Worm (Caenorhabditis elegans) whole organism, midembryonic: ENCODE results near the gene F22H10.11.
A peak's percentile ranks its signal among the peaks of the same experiment; 100 is the strongest.

Experiments
- T22C8.4 ChIP-seq: fragments of 200-800 bp; sonication (Bioruptor generic); IDR thresholded peaks from 2 replicates; pipeline ENCODE4 v1.3.6; 2022; ENCODE audit warnings: missing genetic modification characterization, missing compliant biosample characterization
- cog-1 ChIP-seq: sonication (generic microtip); optimal IDR thresholded peaks from 2 replicates; lab custom pipeline; 2016; ENCODE audit warnings: missing genetic modification characterization, missing compliant biosample characterization
- flt-1 ChIP-seq: fragments of 200-800 bp; sonication (Bioruptor generic); IDR thresholded peaks from 2 replicates; pipeline ENCODE4 v1.3.6; 2022; ENCODE audit warnings: missing genetic modification characterization, missing compliant biosample characterization
- klf-2 ChIP-seq: fragments of 200-800 bp; sonication (Bioruptor generic); conservative IDR thresholded peaks from 2 replicates; pipeline ENCODE4 v1.3.6; 2022; ENCODE audit warnings: missing genetic modification reagents, missing genetic modification characterization, missing compliant biosample characterization
- med-1 ChIP-seq: sonication (generic microtip); optimal IDR thresholded peaks from 2 replicates; lab custom pipeline; 2017; ENCODE audit warnings: missing genetic modification characterization, mild to moderate bottlenecking, missing compliant biosample characterization, antibody characterized with exemption, missing genetic modification reagents; ENCODE audit not compliant: insufficient read depth
- ref-1 ChIP-seq: fragments of 200-800 bp; sonication (Bioruptor generic); conservative IDR thresholded peaks from 2 replicates; pipeline ENCODE4 v1.3.6; 2022; ENCODE audit warnings: missing genetic modification reagents, missing genetic modification characterization, missing compliant biosample characterization
- tab-1 ChIP-seq: fragments of 200-800 bp; sonication (Bioruptor generic); IDR thresholded peaks from 2 replicates; pipeline ENCODE4 v1.3.6; 2022; ENCODE audit warnings: missing genetic modification characterization, missing compliant biosample characterization
- ztf-23 ChIP-seq: fragments of 200-800 bp; sonication (Bioruptor generic); IDR thresholded peaks from 2 replicates; pipeline ENCODE4 v1.3.6; 2022; ENCODE audit warnings: missing genetic modification reagents, missing genetic modification characterization, missing compliant biosample characterization
- ztf-29 ChIP-seq: fragments of 200-800 bp; sonication (Bioruptor generic); IDR thresholded peaks from 2 replicates; pipeline ENCODE4 v1.3.6; 2022; ENCODE audit warnings: missing genetic modification reagents, missing genetic modification characterization, missing compliant biosample characterization

The F22H10.11 gene

DNA sequence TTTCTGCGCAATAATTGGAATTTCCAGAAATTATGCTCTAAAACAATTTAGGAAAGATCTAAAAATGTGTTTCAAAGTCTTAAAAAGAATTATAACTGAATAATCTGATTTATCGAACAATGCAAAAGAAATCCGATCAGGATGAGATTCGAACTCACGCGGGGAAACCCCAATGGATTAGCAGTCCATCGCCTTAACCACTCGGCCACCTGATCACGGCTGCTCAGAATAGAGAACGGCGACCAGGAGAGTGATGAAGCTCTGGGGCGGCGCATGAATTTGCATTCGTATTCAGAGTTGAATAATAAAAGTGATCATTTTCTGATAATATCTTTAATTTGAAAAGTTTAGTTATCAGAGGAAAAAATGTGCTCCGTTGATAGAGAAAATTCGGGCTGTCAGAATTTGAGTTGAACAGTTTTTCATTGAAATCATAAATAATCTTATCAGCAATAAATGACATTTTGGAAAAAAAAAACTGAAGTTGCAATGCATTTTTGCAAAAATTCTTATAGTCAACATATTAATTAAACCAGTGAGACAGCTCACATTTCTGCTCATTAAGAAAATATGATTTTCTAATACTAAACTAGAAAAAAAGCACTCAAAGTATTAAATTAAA lies 2.1 kb upstream of the F22H10.11 start:
- TF ChIP-seq med-1 (no peak), T22C8.4 (GFP tag; lab: Robert Waterston, UW) (no peak), ztf-29 (no peak), flt-1 (GFP tag; lab: Robert Waterston, UW) (no peak)

DNA sequence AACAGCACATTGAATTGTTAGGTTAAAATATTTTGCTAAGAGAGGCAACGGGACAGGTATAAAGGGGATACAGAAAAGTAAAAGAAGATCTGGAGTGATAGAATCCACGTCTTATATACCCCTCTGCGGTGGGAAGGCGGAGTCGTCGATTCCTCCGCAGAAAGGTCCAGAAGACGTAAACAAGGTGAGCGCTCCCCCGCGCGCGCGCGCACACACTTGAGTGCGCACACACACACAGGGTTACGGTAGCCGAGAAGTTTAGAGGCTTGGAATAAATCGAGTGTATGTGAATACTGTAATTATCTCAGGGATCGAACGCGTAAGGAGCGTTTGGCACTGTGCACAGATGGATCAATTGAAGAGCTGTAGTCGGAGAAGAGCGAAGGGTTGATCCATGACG lies 468 bp downstream of the F22H10.11 start:
- no peak for TF ChIP-seq cog-1 (tag; lab: Kevin White, UChicago)
- no peak for TF ChIP-seq ztf-23 (GFP tag; lab: Robert Waterston, UW)
- no peak for TF ChIP-seq med-1
- TF ChIP-seq tab-1 = no peak
- TF ChIP-seq ztf-29 = no peak
- TF ChIP-seq klf-2 (GFP tag; lab: Robert Waterston, UW) = no peak
- no peak for TF ChIP-seq flt-1 (GFP tag; lab: Robert Waterston, UW)

DNA sequence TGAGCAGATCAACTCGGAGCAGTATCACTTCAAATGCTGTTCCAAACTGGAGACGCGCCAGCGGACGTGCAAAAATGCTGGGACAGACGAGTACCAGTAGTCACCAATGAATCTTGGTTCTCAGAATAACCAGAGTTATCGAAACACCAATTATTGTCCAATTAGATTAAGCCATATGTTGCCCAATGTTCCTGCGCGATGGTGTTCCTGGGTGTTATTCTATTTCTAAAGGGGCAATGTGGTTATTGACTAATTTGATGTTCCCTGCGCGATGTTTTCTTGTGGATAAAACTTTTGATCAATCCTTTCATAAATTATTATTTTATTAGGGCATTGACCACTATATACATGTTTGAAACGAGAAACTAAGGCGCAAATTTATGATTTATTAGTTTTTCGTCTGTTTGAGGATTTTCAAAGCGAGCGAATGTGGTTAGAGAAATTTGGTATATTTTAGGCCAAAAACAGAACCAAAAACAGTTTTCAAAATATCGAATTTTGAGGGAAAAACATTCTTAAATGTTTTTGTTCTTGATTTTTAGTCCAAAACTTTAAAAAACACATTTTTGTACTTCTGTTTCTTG lies 5.8 kb downstream of the F22H10.11 start:
- TF ChIP-seq ref-1 (GFP tag; lab: Robert Waterston, UW) (peak; percentile 47; the same call in 1 of the 2 replicates), klf-2 (GFP tag; lab: Robert Waterston, UW) (peak; percentile 75), ztf-23 (GFP tag; lab: Robert Waterston, UW) (peak; percentile 75; the same call in 1 of the 2 replicates), T22C8.4 (GFP tag; lab: Robert Waterston, UW) (peak; percentile 98), med-1 (no peak), tab-1 (peak; percentile 33; the same call in 1 of the 2 replicates), flt-1 (GFP tag; lab: Robert Waterston, UW) (peak; percentile 89), ztf-29 (peak; percentile 57; the same call in 1 of the 2 replicates), cog-1 (tag; lab: Kevin White, UChicago) (peak; percentile 95)

DNA sequence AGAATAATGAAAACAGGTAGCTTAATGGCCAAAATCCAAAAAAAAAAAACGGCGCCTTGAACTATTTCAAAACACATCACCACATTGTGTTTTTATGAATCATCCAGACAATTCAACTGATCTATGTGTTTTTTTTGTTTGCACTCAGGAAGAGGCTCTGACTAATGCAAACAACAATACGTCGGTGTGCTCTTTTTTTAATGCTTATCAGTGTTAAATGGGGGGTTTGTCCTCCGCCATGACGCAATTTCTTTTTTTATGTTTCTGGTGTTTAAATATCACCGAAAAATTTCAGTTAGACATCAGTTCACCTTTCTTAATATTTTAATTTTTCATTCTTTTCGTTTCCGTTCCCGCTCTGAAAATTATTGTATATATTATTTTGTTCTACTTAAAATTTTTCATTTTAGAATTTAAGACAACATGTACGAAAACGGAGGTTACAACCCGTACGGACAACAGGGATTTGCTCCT lies 8.7 kb downstream of the F22H10.11 start, which contains the start of gene F22H10.2:
Gene F22H10.2, plus strand, starts transcription at position 424 of the 474 bp plus-strand sequence.
- TF ChIP-seq T22C8.4 (GFP tag; lab: Robert Waterston, UW) (no peak), tab-1 (no peak), cog-1 (tag; lab: Kevin White, UChicago) (no peak)

DNA sequence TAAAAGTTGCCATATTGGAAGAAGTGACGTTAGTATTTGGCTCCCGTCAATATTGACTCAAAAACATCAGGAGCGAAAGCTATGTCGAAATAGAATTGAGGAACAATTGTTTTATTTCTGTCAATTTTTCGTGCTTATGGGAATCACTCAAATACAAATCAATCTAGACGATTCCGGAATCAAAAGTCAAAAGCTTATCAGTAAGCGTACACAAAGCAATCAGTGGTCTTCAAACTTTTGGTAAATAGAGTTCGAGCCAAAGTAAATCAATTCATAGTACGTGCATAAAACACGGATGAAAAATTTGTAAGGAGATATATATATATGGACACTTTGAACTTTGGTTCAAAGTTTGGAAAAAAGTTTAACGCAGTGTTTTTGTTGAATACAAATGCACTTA lies 9.7 kb downstream of the F22H10.11 start:
- TF ChIP-seq ref-1 (GFP tag; lab: Robert Waterston, UW) = no peak

DNA sequence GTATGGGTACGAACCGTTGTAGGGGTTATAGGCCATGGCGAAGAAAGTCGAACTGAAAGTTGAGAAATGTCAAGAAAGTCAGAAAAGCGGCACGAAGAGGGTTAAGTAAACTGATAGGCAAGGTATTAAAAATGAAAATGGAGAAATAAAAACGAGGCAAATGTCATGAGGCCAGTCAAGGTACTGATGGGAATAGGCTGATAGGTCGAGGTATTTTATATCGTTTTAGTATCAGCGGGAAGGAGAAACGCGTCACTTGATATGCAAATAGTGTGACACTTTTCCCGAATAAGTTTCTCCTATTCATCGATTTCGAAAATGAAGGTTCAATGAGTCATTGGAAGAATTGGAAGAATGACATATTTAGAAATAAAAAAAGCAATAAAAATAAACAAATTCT lies 10.2 kb downstream of the F22H10.11 start, which contains the start of gene F22H10.3:
Gene F22H10.3, minus strand, starts transcription at position 36 of the 400 bp plus-strand sequence.
- no peak for TF ChIP-seq flt-1 (GFP tag; lab: Robert Waterston, UW)
- TF ChIP-seq klf-2 (GFP tag; lab: Robert Waterston, UW) = no peak
- no peak for TF ChIP-seq ztf-29
- no peak for TF ChIP-seq ztf-23 (GFP tag; lab: Robert Waterston, UW)
- no peak for TF ChIP-seq med-1

DNA sequence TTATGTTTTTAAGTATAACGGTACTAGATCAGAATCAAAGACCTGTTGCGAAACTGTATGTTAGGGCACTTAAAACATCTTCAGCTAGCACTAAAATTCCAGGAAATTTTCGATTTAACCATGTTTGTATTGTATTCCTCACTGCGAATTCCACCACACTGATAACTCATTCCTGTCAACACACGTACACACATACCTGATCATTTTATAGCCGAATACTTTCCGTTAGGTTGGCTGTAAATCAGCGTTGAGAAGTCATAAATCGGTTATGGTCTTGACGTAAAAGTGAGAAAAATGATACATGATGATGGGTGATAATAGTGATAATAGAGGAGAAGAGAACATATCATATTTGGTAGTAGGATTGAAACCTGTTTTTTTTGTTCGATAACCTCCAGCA lies 12.1 kb downstream of the F22H10.11 start:
- no peak for TF ChIP-seq klf-2 (GFP tag; lab: Robert Waterston, UW)
- TF ChIP-seq tab-1 = no peak
- TF ChIP-seq med-1 = no peak
- no peak for TF ChIP-seq ztf-23 (GFP tag; lab: Robert Waterston, UW)
- TF ChIP-seq flt-1 (GFP tag; lab: Robert Waterston, UW) = no peak

DNA sequence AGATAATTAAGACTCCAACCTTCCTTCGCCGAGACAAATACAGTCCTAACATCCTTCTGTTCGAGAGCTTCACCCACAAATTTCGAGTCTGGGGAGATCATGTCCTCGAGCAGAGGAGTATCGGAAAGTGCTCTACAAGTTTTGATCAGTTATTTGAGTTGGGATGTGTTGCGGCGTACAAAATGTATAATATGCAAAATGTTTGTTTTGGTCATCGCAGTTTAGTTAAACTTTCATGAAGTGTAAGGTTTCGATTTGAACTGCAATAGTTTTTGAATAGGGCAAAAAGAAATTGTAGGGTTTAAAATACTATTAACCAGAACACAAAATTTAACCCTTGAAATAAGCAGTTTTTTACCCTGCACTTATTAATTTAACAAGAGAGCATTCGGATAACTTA lies 13.2 kb downstream of the F22H10.11 start, which contains the start of gene tag-343:
Gene tag-343, minus strand, starts transcription at position 101 of the 400 bp plus-strand sequence.
- TF ChIP-seq klf-2 (GFP tag; lab: Robert Waterston, UW) (no peak), ref-1 (GFP tag; lab: Robert Waterston, UW) (no peak), ztf-29 (no peak), ztf-23 (GFP tag; lab: Robert Waterston, UW) (no peak), flt-1 (GFP tag; lab: Robert Waterston, UW) (no peak), T22C8.4 (GFP tag; lab: Robert Waterston, UW) (no peak)

DNA sequence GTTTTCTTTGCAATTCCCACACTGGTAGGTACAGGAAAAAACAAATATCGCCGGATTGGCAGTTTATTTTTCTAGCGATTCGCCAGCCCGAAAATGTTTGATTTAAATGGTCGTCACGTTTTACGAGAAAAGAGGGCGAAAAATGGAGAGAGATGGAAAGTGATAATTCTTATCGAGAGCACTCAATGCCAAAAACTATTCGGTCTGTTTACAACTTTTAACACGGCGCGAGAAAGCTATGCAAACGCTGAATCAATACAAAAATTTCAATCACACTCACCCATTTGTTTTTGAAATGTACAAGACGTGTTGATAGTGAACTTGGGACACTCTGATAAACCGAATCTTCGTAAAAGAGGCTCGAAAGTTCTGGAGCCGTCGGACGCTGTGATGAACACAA lies 15.2 kb downstream of the F22H10.11 start:
- no peak for TF ChIP-seq tab-1
- no peak for TF ChIP-seq cog-1 (tag; lab: Kevin White, UChicago)
- no peak for TF ChIP-seq ref-1 (GFP tag; lab: Robert Waterston, UW)
- no peak for TF ChIP-seq ztf-23 (GFP tag; lab: Robert Waterston, UW)
- no peak for TF ChIP-seq flt-1 (GFP tag; lab: Robert Waterston, UW)
- TF ChIP-seq klf-2 (GFP tag; lab: Robert Waterston, UW) = no peak
- no peak for TF ChIP-seq ztf-29
- TF ChIP-seq T22C8.4 (GFP tag; lab: Robert Waterston, UW) = no peak
- TF ChIP-seq med-1 = no peak

DNA sequence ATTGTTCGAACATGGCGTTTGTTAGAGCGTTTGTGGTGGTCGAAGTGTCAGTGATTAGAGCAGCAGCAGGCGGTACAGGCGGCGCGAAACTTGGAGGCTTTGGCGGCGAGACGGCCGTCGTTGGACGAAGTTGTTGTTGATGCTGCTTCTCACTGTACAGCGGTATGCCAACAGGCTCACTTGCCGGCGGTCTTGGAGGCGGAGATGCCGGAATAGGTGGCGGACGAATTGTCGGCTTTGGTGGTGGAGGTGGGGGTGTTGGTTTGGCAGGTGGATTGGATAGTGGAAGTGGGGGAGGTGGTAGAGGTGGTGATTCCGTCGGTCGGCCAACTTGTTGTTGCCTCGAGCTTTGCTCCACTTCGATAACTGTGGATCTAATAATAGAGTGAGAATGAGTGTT lies 16.6 kb downstream of the F22H10.11 start:
- TF ChIP-seq flt-1 (GFP tag; lab: Robert Waterston, UW) (peak; percentile 56; the same call in 1 of the 2 replicates), klf-2 (GFP tag; lab: Robert Waterston, UW) (no peak)

DNA sequence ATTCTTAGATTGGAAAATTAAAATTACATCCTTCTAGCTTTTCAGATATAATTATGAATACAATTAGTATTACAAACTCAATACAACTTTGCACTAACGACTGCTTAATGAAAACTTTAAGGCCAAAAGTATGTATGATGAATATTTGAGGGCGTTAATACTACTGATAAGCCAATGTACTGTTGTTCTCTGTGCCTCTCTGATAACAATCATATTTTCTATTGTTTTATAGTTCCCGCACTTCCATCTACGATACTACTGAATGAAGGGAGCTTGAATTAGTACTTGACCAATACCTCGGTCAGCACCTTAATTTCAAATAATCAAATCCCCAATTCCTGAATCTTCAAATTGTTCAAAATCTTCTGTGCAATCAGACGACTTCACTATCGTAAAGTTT lies 18.7 kb downstream of the F22H10.11 start:
- TF ChIP-seq T22C8.4 (GFP tag; lab: Robert Waterston, UW) (no peak), med-1 (no peak), klf-2 (GFP tag; lab: Robert Waterston, UW) (no peak), cog-1 (tag; lab: Kevin White, UChicago) (no peak), ztf-23 (GFP tag; lab: Robert Waterston, UW) (no peak), tab-1 (no peak), flt-1 (GFP tag; lab: Robert Waterston, UW) (no peak), ref-1 (GFP tag; lab: Robert Waterston, UW) (no peak), ztf-29 (no peak)
